Worm (Caenorhabditis elegans) whole organism, mixed stage, embryonic: Measurements from ENCODE around the gene srh-195.

Experiments
- ces-1 ChIP-seq: fragments of 150-350 bp; optimal IDR thresholded peaks from 2 replicates; lab custom pipeline; 2014; ENCODE audit warnings: missing biosample characterization, missing genetic modification reagents, missing genetic modification characterization
- elt-1 ChIP-seq: sonication (generic microtip); optimal IDR thresholded peaks from 2 replicates; lab custom pipeline; 2017; ENCODE audit warnings: missing genetic modification characterization, mild to moderate bottlenecking, missing compliant biosample characterization, antibody characterized with exemption, moderate library complexity, borderline replicate concordance; ENCODE audit not compliant: insufficient read depth
- ham-2 ChIP-seq: fragments of 200-800 bp; sonication (Bioruptor generic); optimal IDR thresholded peaks from 2 replicates; lab custom pipeline; 2018; ENCODE audit warnings: mild to moderate bottlenecking, missing genetic modification characterization, missing compliant biosample characterization
- lsy-2 ChIP-seq: fragments of 150-350 bp; optimal IDR thresholded peaks from 2 replicates; lab custom pipeline; 2014; ENCODE audit warnings: missing biosample characterization, missing genetic modification characterization
- mab-5 ChIP-seq: fragments of 150-350 bp; optimal IDR thresholded peaks from 2 replicates; lab custom pipeline; 2014; ENCODE audit warnings: missing biosample characterization, missing genetic modification characterization
- nhr-12 ChIP-seq: fragments of 150-350 bp; optimal IDR thresholded peaks from 2 replicates; lab custom pipeline; 2014; ENCODE audit warnings: missing biosample characterization, missing genetic modification characterization
- nhr-237 ChIP-seq: fragments of 150-350 bp; optimal IDR thresholded peaks from 2 replicates; lab custom pipeline; 2014; ENCODE audit warnings: missing biosample characterization, missing genetic modification characterization
- snpc-4 ChIP-seq: fragments of 150-350 bp; optimal IDR thresholded peaks from 2 replicates; lab custom pipeline; 2014; ENCODE audit warnings: missing biosample characterization, missing genetic modification characterization
- unc-120 ChIP-seq: sonication (generic microtip); optimal IDR thresholded peaks from 2 replicates; lab custom pipeline; 2017; ENCODE audit warnings: missing genetic modification characterization, missing compliant biosample characterization; ENCODE audit not compliant: poor library complexity, severe bottlenecking
- unc-62 ChIP-seq: fragments of 150-350 bp; optimal IDR thresholded peaks from 2 replicates; lab custom pipeline; 2014; ENCODE audit warnings: missing biosample characterization, missing genetic modification reagents, missing genetic modification characterization

DNA sequence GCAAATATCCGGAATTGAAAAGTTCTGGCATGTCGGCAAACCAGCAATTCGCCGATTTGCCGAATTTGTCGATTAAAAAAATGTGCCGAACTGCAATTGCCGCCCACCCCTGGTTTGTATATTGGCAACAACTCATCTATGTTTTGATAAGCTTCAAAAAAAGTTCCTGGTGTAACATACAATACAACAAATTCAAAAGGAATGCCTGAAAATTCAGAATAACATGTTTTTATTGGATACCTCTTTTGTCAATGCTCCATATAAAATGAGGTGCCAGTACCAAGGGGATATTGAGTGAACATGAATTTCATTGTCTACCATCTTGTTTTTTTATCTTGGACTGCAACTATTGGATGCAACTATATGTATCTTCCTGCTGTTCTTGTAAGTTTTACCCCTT lies 35.4 kb downstream of the srh-195 start, which contains the start of gene T16A1.4:
- TF ChIP-seq ces-1 (GFP tag; lab: Kevin White, UChicago) (no peak), elt-1 (tag; lab: Kevin White, UChicago) (no peak), unc-62 (GFP tag; lab: Kevin White, UChicago) (no peak), snpc-4 (tag; lab: Kevin White, UChicago) (no peak), nhr-12 (tag; lab: Kevin White, UChicago) (no peak), nhr-237 (tag; lab: Kevin White, UChicago) (no peak), mab-5 (tag; lab: Kevin White, UChicago) (no peak), ham-2 (GFP tag; lab: Kevin White, UChicago) (no peak), lsy-2 (tag; lab: Kevin White, UChicago) (no peak), unc-120 (no peak)
